Worm (Caenorhabditis elegans) whole organism, L3 larva: ENCODE results near the gene R193.2.

Experiments used
- ama-1 ChIP-seq: fragments of 150-350 bp; optimal IDR thresholded peaks from 2 replicates; lab custom pipeline; 2018
- ceh-28 ChIP-seq: fragments of 150-350 bp; optimal IDR thresholded peaks from 2 replicates; lab custom pipeline; 2014; ENCODE audit warnings: missing biosample characterization, missing genetic modification reagents, missing genetic modification characterization
- ceh-9 ChIP-seq: sonication (generic microtip); optimal IDR thresholded peaks from 2 replicates; lab custom pipeline; 2018; ENCODE audit warnings: missing biosample characterization, missing genetic modification characterization
- daf-12 ChIP-seq: fragments of 150-350 bp; optimal IDR thresholded peaks from 2 replicates; lab custom pipeline; 2014; ENCODE audit warnings: missing biosample characterization, missing genetic modification reagents, missing genetic modification characterization
- elt-1 ChIP-seq: fragments of 150-350 bp; optimal IDR thresholded peaks from 2 replicates; lab custom pipeline; 2014; ENCODE audit warnings: missing biosample characterization, missing genetic modification characterization
- jun-1 ChIP-seq: fragments of 150-350 bp; optimal IDR thresholded peaks from 2 replicates; lab custom pipeline; 2014; ENCODE audit warnings: missing biosample characterization, missing genetic modification reagents, missing genetic modification characterization
- lin-15B ChIP-seq: fragments of 150-350 bp; optimal IDR thresholded peaks from 2 replicates; lab custom pipeline; 2014; ENCODE audit warnings: missing biosample characterization, missing genetic modification characterization
- nhr-76 ChIP-seq: fragments of 150-350 bp; sonication (generic microtip); optimal IDR thresholded peaks from 5 replicates; lab custom pipeline; 2014; ENCODE audit warnings: missing biosample characterization, missing genetic modification characterization
- nhr-77 ChIP-seq: fragments of 150-350 bp; optimal IDR thresholded peaks from 2 replicates; lab custom pipeline; 2014; ENCODE audit warnings: missing biosample characterization, missing genetic modification characterization
- snpc-4 ChIP-seq: fragments of 150-350 bp; optimal IDR thresholded peaks from 2 replicates; lab custom pipeline; 2014; ENCODE audit warnings: missing biosample characterization, missing genetic modification characterization
- zag-1 ChIP-seq: fragments of 150-350 bp; optimal IDR thresholded peaks from 2 replicates; lab custom pipeline; 2014; ENCODE audit warnings: missing biosample characterization, missing genetic modification characterization
- ztf-4 ChIP-seq: fragments of 150-350 bp; optimal IDR thresholded peaks from 2 replicates; lab custom pipeline; 2014; ENCODE audit warnings: missing biosample characterization, missing genetic modification characterization

- no peak for TF ChIP-seq ceh-28 (tag; lab: Kevin White, UChicago)
- no peak for TF ChIP-seq ceh-9 (tag; lab: Kevin White, UChicago)
- TF ChIP-seq lin-15B (tag; lab: Kevin White, UChicago): no peak
- no peak for TF ChIP-seq zag-1 (tag; lab: Kevin White, UChicago)
- no peak for TF ChIP-seq nhr-76
- TF ChIP-seq daf-12 (tag; lab: Kevin White, UChicago): no peak
- no peak for TF ChIP-seq ama-1 (lab: Kevin White, UChicago)
- no peak for TF ChIP-seq elt-1 (tag; lab: Kevin White, UChicago)
- TF ChIP-seq nhr-77: no peak
- no peak for TF ChIP-seq jun-1 (tag; lab: Kevin White, UChicago)
- TF ChIP-seq snpc-4 (tag; lab: Kevin White, UChicago): no peak
- TF ChIP-seq ztf-4 (tag; lab: Kevin White, UChicago): no peak
These were observed 58.7 kb downstream of the R193.2 start for ce11 chrX:1089676-1090075.
